Worm (Caenorhabditis elegans) whole organism, mixed stage, embryonic: ENCODE data around the gene tag-335.
A peak's percentile ranks its signal among the peaks of the same experiment; 100 is the strongest.

Experiments
- M03D4.4 ChIP-seq: sonication (generic microtip); optimal IDR thresholded peaks from 2 replicates; lab custom pipeline; 2017; ENCODE audit warnings: mild to moderate bottlenecking, missing genetic modification characterization, missing compliant biosample characterization
- bed-3 ChIP-seq: fragments of 200-800 bp; sonication (Bioruptor generic); optimal IDR thresholded peaks from 3 replicates; lab custom pipeline; 2018; ENCODE audit warnings: mild to moderate bottlenecking, missing genetic modification characterization, moderate library complexity, missing compliant biosample characterization
- ceh-39 ChIP-seq: fragments of 150-350 bp; optimal IDR thresholded peaks from 2 replicates; lab custom pipeline; 2014; ENCODE audit warnings: missing biosample characterization, missing genetic modification characterization
- ceh-43 ChIP-seq: fragments of 200-800 bp; sonication (Bioruptor generic); optimal IDR thresholded peaks from 2 replicates; lab custom pipeline; 2018; ENCODE audit warnings: mild to moderate bottlenecking, missing genetic modification characterization, moderate library complexity, missing compliant biosample characterization
- ceh-83 ChIP-seq: fragments of 200-800 bp; sonication (Bioruptor generic); optimal IDR thresholded peaks from 2 replicates; lab custom pipeline; 2018; ENCODE audit warnings: mild to moderate bottlenecking, missing genetic modification characterization, missing compliant biosample characterization
- ces-1 ChIP-seq: fragments of 150-350 bp; optimal IDR thresholded peaks from 2 replicates; lab custom pipeline; 2014; ENCODE audit warnings: missing biosample characterization, missing genetic modification reagents, missing genetic modification characterization
- cnd-1 ChIP-seq: fragments of 200-800 bp; sonication (Bioruptor generic); optimal IDR thresholded peaks from 2 replicates; lab custom pipeline; 2018; ENCODE audit warnings: mild to moderate bottlenecking, missing genetic modification characterization, missing compliant biosample characterization
- drap-1 ChIP-seq: fragments of 200-800 bp; sonication (Bioruptor generic); optimal IDR thresholded peaks from 3 replicates; lab custom pipeline; 2018; ENCODE audit warnings: mild to moderate bottlenecking, missing genetic modification characterization, missing compliant biosample characterization
- elt-1 ChIP-seq: sonication (generic microtip); optimal IDR thresholded peaks from 2 replicates; lab custom pipeline; 2017; ENCODE audit warnings: missing genetic modification characterization, mild to moderate bottlenecking, missing compliant biosample characterization, antibody characterized with exemption, moderate library complexity, borderline replicate concordance; ENCODE audit not compliant: insufficient read depth
- elt-3 ChIP-seq: fragments of 150-350 bp; optimal IDR thresholded peaks from 2 replicates; lab custom pipeline; 2014; ENCODE audit warnings: missing biosample characterization, missing genetic modification characterization
- flh-1 ChIP-seq: fragments of 200-800 bp; sonication (Bioruptor generic); optimal IDR thresholded peaks from 2 replicates; lab custom pipeline; 2018; ENCODE audit warnings: mild to moderate bottlenecking, missing genetic modification characterization, moderate library complexity, missing compliant biosample characterization
- ham-2 ChIP-seq: fragments of 200-800 bp; sonication (Bioruptor generic); optimal IDR thresholded peaks from 2 replicates; lab custom pipeline; 2018; ENCODE audit warnings: mild to moderate bottlenecking, missing genetic modification characterization, missing compliant biosample characterization
- hlh-1 ChIP-seq: fragments of 150-350 bp; optimal IDR thresholded peaks from 2 replicates; lab custom pipeline; 2014; ENCODE audit warnings: missing biosample characterization, missing genetic modification reagents, missing genetic modification characterization
- lin-13 ChIP-seq: fragments of 150-350 bp; optimal IDR thresholded peaks from 2 replicates; lab custom pipeline; 2014; ENCODE audit warnings: missing biosample characterization, missing genetic modification characterization
- lsy-2 ChIP-seq: fragments of 150-350 bp; optimal IDR thresholded peaks from 2 replicates; lab custom pipeline; 2014; ENCODE audit warnings: missing biosample characterization, missing genetic modification characterization
- mab-5 ChIP-seq: fragments of 150-350 bp; optimal IDR thresholded peaks from 2 replicates; lab custom pipeline; 2014; ENCODE audit warnings: missing biosample characterization, missing genetic modification characterization
- mep-1 ChIP-seq: fragments of 150-350 bp; optimal IDR thresholded peaks from 2 replicates; lab custom pipeline; 2017; ENCODE audit warnings: missing biosample characterization, missing genetic modification reagents, missing genetic modification characterization, inconsistent platforms
- nhr-12 ChIP-seq: fragments of 150-350 bp; optimal IDR thresholded peaks from 2 replicates; lab custom pipeline; 2014; ENCODE audit warnings: missing biosample characterization, missing genetic modification characterization
- nhr-2 ChIP-seq: fragments of 150-350 bp; optimal IDR thresholded peaks from 2 replicates; lab custom pipeline; 2014; ENCODE audit warnings: missing biosample characterization, missing genetic modification characterization
- nhr-237 ChIP-seq: fragments of 150-350 bp; optimal IDR thresholded peaks from 2 replicates; lab custom pipeline; 2014; ENCODE audit warnings: missing biosample characterization, missing genetic modification characterization
- nhr-76 ChIP-seq: sonication (generic microtip); optimal IDR thresholded peaks from 2 replicates; lab custom pipeline; 2017; ENCODE audit warnings: missing biosample characterization, missing genetic modification characterization
- pha-4 ChIP-seq: fragments of 150-350 bp; optimal IDR thresholded peaks from 2 replicates; lab custom pipeline; 2018; ENCODE audit warnings: missing biosample characterization, missing genetic modification reagents, missing genetic modification characterization
- sem-2 ChIP-seq: fragments of 200-800 bp; sonication (Bioruptor generic); optimal IDR thresholded peaks from 2 replicates; lab custom pipeline; 2018; ENCODE audit warnings: mild to moderate bottlenecking, missing genetic modification characterization, missing compliant biosample characterization
- snpc-4 ChIP-seq: fragments of 150-350 bp; optimal IDR thresholded peaks from 2 replicates; lab custom pipeline; 2014; ENCODE audit warnings: missing biosample characterization, missing genetic modification characterization
- sptf-1 ChIP-seq: sonication (generic microtip); optimal IDR thresholded peaks from 2 replicates; lab custom pipeline; 2017; ENCODE audit warnings: mild to moderate bottlenecking, missing genetic modification characterization, moderate library complexity, missing compliant biosample characterization
- tbx-8 ChIP-seq: fragments of 200-800 bp; sonication (Bioruptor generic); optimal IDR thresholded peaks from 2 replicates; lab custom pipeline; 2018; ENCODE audit warnings: mild to moderate bottlenecking, missing genetic modification characterization, moderate library complexity, missing compliant biosample characterization
- unc-120 ChIP-seq: sonication (generic microtip); optimal IDR thresholded peaks from 2 replicates; lab custom pipeline; 2017; ENCODE audit warnings: missing genetic modification characterization, missing compliant biosample characterization; ENCODE audit not compliant: poor library complexity, severe bottlenecking
- unc-39 ChIP-seq: fragments of 150-350 bp; optimal IDR thresholded peaks from 2 replicates; lab custom pipeline; 2014; ENCODE audit warnings: missing biosample characterization, missing genetic modification characterization
- unc-62 ChIP-seq: fragments of 150-350 bp; optimal IDR thresholded peaks from 2 replicates; lab custom pipeline; 2014; ENCODE audit warnings: missing biosample characterization, missing genetic modification reagents, missing genetic modification characterization
- ztf-11 ChIP-seq: fragments of 150-350 bp; optimal IDR thresholded peaks from 2 replicates; lab custom pipeline; 2014; ENCODE audit warnings: missing biosample characterization, missing genetic modification characterization

Gene tag-335

ce11 chrIV:12270392-12270791 is 8.0 kb downstream of the tag-335 start, which contains the start of gene C42C1.3:
Gene C42C1.3 (minus strand): TSS chrIV:12270492.
- TF ChIP-seq unc-39 (tag; lab: Kevin White, UChicago): no peak
- no peak for TF ChIP-seq tbx-8 (GFP tag; lab: Kevin White, UChicago)
- no peak for TF ChIP-seq lin-13 (tag; lab: Kevin White, UChicago)
- no peak for TF ChIP-seq elt-3 (tag; lab: Kevin White, UChicago)
- TF ChIP-seq nhr-12 (tag; lab: Kevin White, UChicago): no peak
- no peak for TF ChIP-seq M03D4.4 (tag; lab: Kevin White, UChicago)
- TF ChIP-seq sem-2 (GFP tag; lab: Kevin White, UChicago): no peak
- no peak for TF ChIP-seq bed-3 (GFP tag; lab: Kevin White, UChicago)
- no peak for TF ChIP-seq snpc-4 (tag; lab: Kevin White, UChicago)
- TF ChIP-seq cnd-1 (tag; lab: Kevin White, UChicago): no peak
- no peak for TF ChIP-seq ceh-83 (GFP tag; lab: Kevin White, UChicago)
- TF ChIP-seq hlh-1: no peak
- TF ChIP-seq nhr-2 (tag; lab: Kevin White, UChicago): no peak
- TF ChIP-seq elt-1 (tag; lab: Kevin White, UChicago): no peak
- no peak for TF ChIP-seq flh-1 (GFP tag; lab: Kevin White, UChicago)

- TF ChIP-seq lin-13 (tag; lab: Kevin White, UChicago) (peak; percentile 61), cnd-1 (tag; lab: Kevin White, UChicago) (no peak), unc-120 (tag; lab: Kevin White, UChicago) (peak; percentile 73), ceh-39 (tag; lab: Kevin White, UChicago) (peak; percentile 45), unc-62 (GFP tag; lab: Kevin White, UChicago) (peak; percentile 37), ces-1 (GFP tag; lab: Kevin White, UChicago) (peak; percentile 73), ceh-43 (peak; percentile 52), lsy-2 (peak; percentile 96), nhr-237 (tag; lab: Kevin White, UChicago) (peak; percentile 58), mep-1 (tag; lab: Kevin White, UChicago) (peak; percentile 71), nhr-12 (tag; lab: Kevin White, UChicago) (no peak), sem-2 (GFP tag; lab: Kevin White, UChicago) (no peak), unc-39 (tag; lab: Kevin White, UChicago) (no peak), pha-4 (tag; lab: Kevin White, UChicago) (peak; percentile 40), hlh-1 (peak; percentile 92), ham-2 (GFP tag; lab: Kevin White, UChicago) (peak; percentile 65)
These were observed 9.9 kb downstream of the tag-335 start, which contains the start of the genes ppm-1.H and rpl-34 for ce11 chrIV:12268272-12269045. Gene ppm-1.H (minus strand): TSS chrIV:12268322. Gene rpl-34 (plus strand): TSS chrIV:12268995.

ce11 chrIV:12265877-12266276 is 12.5 kb downstream of the tag-335 start:
- TF ChIP-seq elt-1 (tag; lab: Kevin White, UChicago) (no peak), lin-13 (tag; lab: Kevin White, UChicago) (no peak), drap-1 (no peak), ztf-11 (tag; lab: Kevin White, UChicago) (no peak), nhr-76 (tag; lab: Kevin White, UChicago) (no peak), snpc-4 (tag; lab: Kevin White, UChicago) (no peak), ceh-83 (GFP tag; lab: Kevin White, UChicago) (no peak)

ce11 chrIV:12261353-12261752 is 17.0 kb downstream of the tag-335 start, which contains the start of gene sre-14:
Gene sre-14 (minus strand): TSS chrIV:12261453.
- TF ChIP-seq cnd-1 (tag; lab: Kevin White, UChicago) (no peak), elt-1 (tag; lab: Kevin White, UChicago) (no peak), hlh-1 (no peak), sptf-1 (no peak), mep-1 (tag; lab: Kevin White, UChicago) (no peak), unc-62 (GFP tag; lab: Kevin White, UChicago) (no peak), ztf-11 (tag; lab: Kevin White, UChicago) (no peak), unc-39 (tag; lab: Kevin White, UChicago) (no peak), snpc-4 (tag; lab: Kevin White, UChicago) (no peak), sem-2 (GFP tag; lab: Kevin White, UChicago) (no peak), bed-3 (GFP tag; lab: Kevin White, UChicago) (no peak), mab-5 (tag; lab: Kevin White, UChicago) (no peak)
